Fruit fly (Drosophila melanogaster) whole organism, prepupa: ENCODE data around the gene DPCoAC.

Experiments
- Blimp-1 ChIP-seq: fragments of 200-800 bp; sonication (Bioruptor generic); optimal IDR thresholded peaks from 3 replicates; lab custom pipeline; 2017; ENCODE audit warnings: missing biosample characterization, missing genetic modification characterization, mild to moderate bottlenecking, moderate library complexity, missing genetic modification reagents
- CG10631 ChIP-seq: fragments of 200-800 bp; sonication (Bioruptor generic); optimal IDR thresholded peaks from 2 replicates; lab custom pipeline; 2016; ENCODE audit warnings: missing biosample characterization, missing genetic modification characterization
- CG11294 ChIP-seq: fragments of 200-800 bp; sonication (Bioruptor generic); IDR thresholded peaks from 2 replicates; pipeline ENCODE4 v1.3.6; 2022; ENCODE audit warnings: missing biosample characterization, missing genetic modification characterization
- CG11762 ChIP-seq: fragments of 200-800 bp; sonication (Bioruptor generic); optimal IDR thresholded peaks from 3 replicates; lab custom pipeline; 2016; ENCODE audit warnings: missing biosample characterization, missing genetic modification characterization; ENCODE audit not compliant: insufficient read depth
- CG11902 ChIP-seq: fragments of 200-800 bp; sonication (Bioruptor generic); optimal IDR thresholded peaks from 3 replicates; lab custom pipeline; 2016; ENCODE audit warnings: missing biosample characterization, missing genetic modification characterization
- CG1621 ChIP-seq: fragments of 200-800 bp; sonication (Bioruptor generic); optimal IDR thresholded peaks from 3 replicates; lab custom pipeline; 2018; ENCODE audit warnings: missing biosample characterization, mild to moderate bottlenecking, missing genetic modification characterization
- CG16779 ChIP-seq: fragments of 200-800 bp; sonication (Bioruptor generic); optimal IDR thresholded peaks from 3 replicates; lab custom pipeline; 2017; ENCODE audit warnings: missing biosample characterization, mild to moderate bottlenecking, missing genetic modification characterization
- CG3032 ChIP-seq: fragments of 200-800 bp; optimal IDR thresholded peaks from 2 replicates; lab custom pipeline; 2019; ENCODE audit warnings: missing biosample characterization, mild to moderate bottlenecking, missing genetic modification characterization, moderate library complexity
- CG31627 ChIP-seq: fragments of 200-800 bp; sonication (Bioruptor generic); optimal IDR thresholded peaks from 3 replicates; lab custom pipeline; 2016; ENCODE audit warnings: missing biosample characterization, missing genetic modification characterization
- CG32006 ChIP-seq: fragments of 200-800 bp; sonication (Bioruptor generic); optimal IDR thresholded peaks from 3 replicates; lab custom pipeline; 2017; ENCODE audit warnings: missing biosample characterization, mild to moderate bottlenecking, missing genetic modification characterization
- CG34406 ChIP-seq: fragments of 200-800 bp; sonication (Bioruptor generic); optimal IDR thresholded peaks from 3 replicates; lab custom pipeline; 2016; ENCODE audit warnings: missing biosample characterization, missing genetic modification characterization
- CG3919 ChIP-seq: fragments of 200-800 bp; sonication (Bioruptor generic); optimal IDR thresholded peaks from 3 replicates; lab custom pipeline; 2016; ENCODE audit warnings: missing biosample characterization, missing genetic modification characterization
- CG4318 ChIP-seq: fragments of 200-800 bp; sonication (Bioruptor generic); optimal IDR thresholded peaks from 3 replicates; lab custom pipeline; 2017; ENCODE audit warnings: missing biosample characterization, mild to moderate bottlenecking, missing genetic modification characterization
- CG6163 ChIP-seq: fragments of 200-800 bp; sonication (Bioruptor generic); IDR thresholded peaks from 3 replicates; pipeline ENCODE4 v1.3.6; 2022; ENCODE audit warnings: missing biosample characterization, missing genetic modification characterization
- CG6276 ChIP-seq: fragments of 200-800 bp; sonication (Bioruptor generic); optimal IDR thresholded peaks from 2 replicates; lab custom pipeline; 2017; ENCODE audit warnings: missing biosample characterization, mild to moderate bottlenecking, missing genetic modification characterization
- CG6792 ChIP-seq: fragments of 200-800 bp; sonication (Bioruptor generic); optimal IDR thresholded peaks from 3 replicates; lab custom pipeline; 2016; ENCODE audit warnings: missing biosample characterization, missing genetic modification characterization
- CG6808 ChIP-seq: fragments of 200-800 bp; sonication (Bioruptor generic); optimal IDR thresholded peaks from 3 replicates; lab custom pipeline; 2017; ENCODE audit warnings: missing biosample characterization, missing genetic modification characterization, mild to moderate bottlenecking, moderate library complexity, missing genetic modification reagents
- CG6854 ChIP-seq: fragments of 200-800 bp; sonication (Bioruptor generic); optimal IDR thresholded peaks from 2 replicates; lab custom pipeline; 2017; ENCODE audit warnings: missing biosample characterization, mild to moderate bottlenecking, missing genetic modification characterization
- CG7368 ChIP-seq: fragments of 200-800 bp; sonication (Bioruptor generic); optimal IDR thresholded peaks from 3 replicates; lab custom pipeline; 2016; ENCODE audit warnings: missing biosample characterization, missing genetic modification characterization
- CG8119 ChIP-seq: fragments of 200-800 bp; sonication (Bioruptor generic); IDR thresholded peaks from 3 replicates; pipeline ENCODE4 v1.3.6; 2022; ENCODE audit warnings: missing biosample characterization, missing genetic modification characterization
- CG8632 ChIP-seq: fragments of 200-800 bp; sonication (Bioruptor generic); optimal IDR thresholded peaks from 3 replicates; lab custom pipeline; 2016; ENCODE audit warnings: missing biosample characterization, missing genetic modification characterization
- Eip75B ChIP-seq: fragments of 200-800 bp; sonication (Bioruptor generic); optimal IDR thresholded peaks from 3 replicates; lab custom pipeline; 2016; ENCODE audit warnings: missing biosample characterization, missing genetic modification characterization
- Ets21C ChIP-seq: fragments of 200-800 bp; sonication (Bioruptor generic); optimal IDR thresholded peaks from 3 replicates; lab custom pipeline; 2016; ENCODE audit warnings: missing biosample characterization, missing genetic modification characterization
- Ets96B ChIP-seq: fragments of 200-800 bp; optimal IDR thresholded peaks from 2 replicates; lab custom pipeline; 2019; ENCODE audit warnings: missing biosample characterization, mild to moderate bottlenecking, missing genetic modification characterization, moderate library complexity
- Gug ChIP-seq: fragments of 200-800 bp; sonication (Bioruptor generic); IDR thresholded peaks from 2 replicates; pipeline ENCODE4 v1.3.6; 2022; ENCODE audit warnings: missing biosample characterization, missing genetic modification characterization
- Hr38 ChIP-seq: sonication (Bioruptor generic); optimal IDR thresholded peaks from 2 replicates; lab custom pipeline; 2016; ENCODE audit warnings: missing biosample characterization, missing genetic modification characterization
- Hr39 ChIP-seq: fragments of 200-800 bp; sonication (Bioruptor generic); optimal IDR thresholded peaks from 2 replicates; lab custom pipeline; 2016; ENCODE audit warnings: missing biosample characterization, missing genetic modification characterization
- Hr4 ChIP-seq: fragments of 200-800 bp; sonication (Bioruptor generic); optimal IDR thresholded peaks from 3 replicates; lab custom pipeline; 2016; ENCODE audit warnings: missing biosample characterization, missing genetic modification characterization
- OdsH ChIP-seq: fragments of 200-800 bp; sonication (Bioruptor generic); optimal IDR thresholded peaks from 3 replicates; lab custom pipeline; 2016; ENCODE audit warnings: missing biosample characterization, missing genetic modification characterization
- Smox ChIP-seq: fragments of 200-800 bp; sonication (Bioruptor generic); optimal IDR thresholded peaks from 3 replicates; lab custom pipeline; 2016; ENCODE audit warnings: missing biosample characterization, missing genetic modification characterization
- Sox102F ChIP-seq: fragments of 200-800 bp; sonication (Bioruptor generic); optimal IDR thresholded peaks from 2 replicates; lab custom pipeline; 2016; ENCODE audit warnings: missing biosample characterization, mild to moderate bottlenecking, missing genetic modification characterization
- Sox15 ChIP-seq: fragments of 200-800 bp; sonication (Bioruptor generic); optimal IDR thresholded peaks from 3 replicates; lab custom pipeline; 2016; ENCODE audit warnings: missing biosample characterization, missing genetic modification characterization
- achi ChIP-seq: fragments of 200-800 bp; sonication (Bioruptor generic); optimal IDR thresholded peaks from 3 replicates; lab custom pipeline; 2016; ENCODE audit warnings: missing biosample characterization, missing genetic modification characterization
- acj6 ChIP-seq: fragments of 200-800 bp; sonication (Bioruptor generic); optimal IDR thresholded peaks from 3 replicates; lab custom pipeline; 2016; ENCODE audit warnings: missing biosample characterization, missing genetic modification characterization
- cyc ChIP-seq: fragments of 200-800 bp; sonication (Bioruptor generic); optimal IDR thresholded peaks from 3 replicates; lab custom pipeline; 2016; ENCODE audit warnings: missing biosample characterization, missing genetic modification characterization
- dac ChIP-seq: fragments of 200-800 bp; sonication (Bioruptor generic); optimal IDR thresholded peaks from 2 replicates; lab custom pipeline; 2017; ENCODE audit warnings: missing biosample characterization, mild to moderate bottlenecking, missing genetic modification characterization
- dsx ChIP-seq: fragments of 200-800 bp; optimal IDR thresholded peaks from 3 replicates; lab custom pipeline; 2019; ENCODE audit warnings: missing biosample characterization, mild to moderate bottlenecking, missing genetic modification characterization, moderate library complexity; ENCODE audit not compliant: poor library complexity, severe bottlenecking
- eg ChIP-seq: fragments of 200-800 bp; sonication (Bioruptor generic); IDR thresholded peaks from 3 replicates; pipeline ENCODE4 v1.3.6; 2022; ENCODE audit warnings: missing biosample characterization, missing genetic modification characterization
- esn ChIP-seq: fragments of 200-800 bp; sonication (Bioruptor generic); optimal IDR thresholded peaks from 2 replicates; lab custom pipeline; 2016; ENCODE audit warnings: missing biosample characterization, mild to moderate bottlenecking, missing genetic modification characterization, moderate library complexity
- fd59A ChIP-seq: fragments of 200-800 bp; sonication (Bioruptor generic); optimal IDR thresholded peaks from 2 replicates; lab custom pipeline; 2017; ENCODE audit warnings: missing biosample characterization, mild to moderate bottlenecking, missing genetic modification characterization, missing genetic modification reagents
- lz ChIP-seq: fragments of 200-800 bp; sonication (Bioruptor generic); optimal IDR thresholded peaks from 3 replicates; lab custom pipeline; 2016; ENCODE audit warnings: missing biosample characterization, missing genetic modification characterization
- net ChIP-seq: fragments of 200-800 bp; sonication (Bioruptor generic); optimal IDR thresholded peaks from 3 replicates; lab custom pipeline; 2016; ENCODE audit warnings: missing biosample characterization, missing genetic modification characterization
- salr ChIP-seq, 2 experiments: fragments of 200-800 bp; sonication (Bioruptor generic); optimal IDR thresholded peaks; 3 replicates each; lab custom pipeline; 2016 to 2018; ENCODE audit warnings: missing biosample characterization in 2 of 2, missing genetic modification characterization in 2 of 2, mild to moderate bottlenecking in 1 of 2
- spab ChIP-seq: fragments of 200-800 bp; sonication (Bioruptor generic); optimal IDR thresholded peaks from 2 replicates; lab custom pipeline; 2017; ENCODE audit warnings: missing biosample characterization, mild to moderate bottlenecking, missing genetic modification characterization, missing genetic modification reagents
- ss ChIP-seq, 2 experiments: fragments of 200-800 bp; sonication (Bioruptor generic); optimal IDR thresholded peaks; 2 replicates in 1 of 2; 3 replicates in 1 of 2; lab custom pipeline; 2017 to 2018; ENCODE audit warnings: mild to moderate bottlenecking in 2 of 2, missing biosample characterization in 2 of 2, missing genetic modification characterization in 2 of 2, moderate library complexity in 1 of 2
- svp ChIP-seq: fragments of 200-800 bp; sonication (Bioruptor generic); peaks from one replicate; lab custom pipeline; 2016; ENCODE audit warnings: missing biosample characterization, missing genetic modification characterization
- topi ChIP-seq: fragments of 200-800 bp; sonication (Bioruptor generic); optimal IDR thresholded peaks from 3 replicates; lab custom pipeline; 2016; ENCODE audit warnings: missing biosample characterization, missing genetic modification characterization
- vri ChIP-seq: fragments of 200-800 bp; sonication (Bioruptor generic); optimal IDR thresholded peaks from 3 replicates; lab custom pipeline; 2016; ENCODE audit warnings: missing biosample characterization, mild to moderate bottlenecking, missing genetic modification characterization

The DPCoAC gene

DNA sequence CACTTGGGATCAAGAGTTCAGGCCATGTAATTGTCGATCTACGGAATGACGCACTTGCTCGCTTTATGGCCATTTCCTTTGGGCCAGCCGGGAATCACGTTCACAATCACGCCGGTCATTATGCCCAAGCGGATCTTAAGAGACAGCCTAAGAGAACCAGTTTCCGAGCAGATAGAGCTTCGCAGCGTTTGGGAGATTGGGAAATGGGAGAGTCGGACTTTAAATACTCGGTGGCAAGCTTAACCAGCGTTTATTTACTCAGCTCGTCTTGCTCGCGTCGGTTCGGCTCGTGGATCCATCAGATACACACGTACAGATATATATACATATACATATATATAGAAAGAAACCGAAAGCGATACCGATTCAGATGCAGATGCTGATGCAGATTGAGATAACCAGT, 8.1 kb upstream of the DPCoAC start (continued):
- TF ChIP-seq vri (peak; percentile 49), Gug (no peak), Eip75B (GFP tag; lab: Kevin White, UChicago) (peak; percentile 39), CG11902 (GFP tag; lab: Kevin White, UChicago) (no peak), topi (GFP tag; lab: Kevin White, UChicago) (no peak), Ets21C (GFP tag; lab: Kevin White, UChicago) (no peak), CG6854 (GFP tag; lab: Kevin White, UChicago) (peak; percentile 81), Smox (no peak), fd59A (GFP tag; lab: Kevin White, UChicago) (no peak), CG8119 (GFP tag; lab: Robert Waterston, UW) (peak; percentile 44; the same call in 1 of the 3 replicates), CG6808 (GFP tag; lab: Kevin White, UChicago) (no peak), CG6163 (GFP tag; lab: Robert Waterston, UW) (peak; percentile 47; the same call in 1 of the 3 replicates), achi (GFP tag; lab: Kevin White, UChicago) (no peak), CG6792 (GFP tag; lab: Kevin White, UChicago) (no peak), net (no peak), CG11294 (no peak)

DNA sequence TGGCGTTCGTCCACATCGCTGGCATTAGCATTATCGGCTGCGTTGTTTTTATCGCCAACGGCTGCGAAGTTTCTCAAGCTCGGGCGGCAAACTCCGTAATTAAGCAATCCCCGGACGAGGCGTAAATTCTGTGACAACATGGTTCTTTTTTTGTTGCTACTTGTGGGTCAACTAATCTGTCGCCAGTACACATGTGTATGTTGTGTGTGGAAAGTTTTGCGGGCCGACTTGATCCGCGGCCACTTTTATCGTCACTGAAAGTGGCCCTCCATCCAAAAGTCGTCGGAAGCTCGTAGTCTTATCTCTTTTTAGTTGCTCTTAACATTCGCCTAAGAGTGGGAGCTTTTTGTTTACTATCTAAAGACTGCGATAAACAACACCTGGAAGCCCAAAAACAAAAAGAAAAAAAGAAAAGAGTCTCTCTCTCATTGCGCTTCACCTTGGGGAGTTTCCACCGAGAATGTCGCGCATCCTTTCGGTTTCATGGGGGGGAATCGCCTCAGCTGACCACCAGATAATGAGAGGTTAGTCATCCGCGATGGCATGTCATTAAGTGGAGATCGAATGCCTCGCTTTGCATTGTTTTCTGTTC, 6.5 kb upstream of the DPCoAC start, which contains the start of gene CG10877:
Gene CG10877, minus strand, starts transcription at position 238 of the 592 bp plus-strand sequence.
- TF ChIP-seq dac (GFP tag; lab: Kevin White, UChicago) (no peak), salr (GFP tag; optimal IDR thresholded peaks at IDR 0.05; lab: Kevin White, UChicago) (no peak), vri (peak; percentile 64), CG6276 (GFP tag; lab: Kevin White, UChicago) (peak; percentile 1), cyc (no peak), spab (GFP tag; lab: Kevin White, UChicago) (no peak), net (peak; percentile 30), CG6163 (GFP tag; lab: Robert Waterston, UW) (no peak; the same call in 2 of the 3 replicates), CG11762 (GFP tag; lab: Kevin White, UChicago) (no peak), CG11294 (no peak), CG3032 (tag; lab: Kevin White, UChicago) (no peak), topi (GFP tag; lab: Kevin White, UChicago) (no peak), Sox102F (GFP tag; lab: Kevin White, UChicago) (no peak), CG6854 (GFP tag; lab: Kevin White, UChicago) (no peak), Eip75B (GFP tag; lab: Kevin White, UChicago) (no peak), dsx (GFP tag; lab: Kevin White, UChicago) (peak; percentile 33), CG6808 (GFP tag; lab: Kevin White, UChicago) (peak; percentile 42), Ets96B (tag; lab: Kevin White, UChicago) (no peak), CG10631 (GFP tag; lab: Kevin White, UChicago) (no peak), CG34406 (GFP tag; lab: Kevin White, UChicago) (no peak), OdsH (GFP tag; lab: Kevin White, UChicago) (no peak), Blimp-1 (GFP tag; lab: Kevin White, UChicago) (peak; percentile 87), Hr38 (GFP tag; lab: Kevin White, UChicago) (no peak), achi (GFP tag; lab: Kevin White, UChicago) (no peak), CG8632 (GFP tag; lab: Kevin White, UChicago) (no peak), CG31627 (GFP tag; lab: Kevin White, UChicago) (no peak), Hr39 (no peak), CG32006 (GFP tag; lab: Kevin White, UChicago) (no peak), CG1621 (tag; lab: Kevin White, UChicago) (no peak), Ets21C (GFP tag; lab: Kevin White, UChicago) (no peak), lz (no peak), svp (GFP tag; lab: Kevin White, UChicago) (no peak), CG7368 (GFP tag; lab: Kevin White, UChicago) (no peak), esn (GFP tag; lab: Kevin White, UChicago) (no peak), Hr4 (GFP tag; lab: Kevin White, UChicago) (no peak), ss (GFP tag; optimal IDR thresholded peaks at IDR 0.05; lab: Kevin White, UChicago) (peak; percentile 57 to 59), CG4318 (GFP tag; lab: Kevin White, UChicago) (no peak), Sox15 (GFP tag; lab: Kevin White, UChicago) (no peak), eg (no peak), fd59A (GFP tag; lab: Kevin White, UChicago) (no peak), CG8119 (GFP tag; lab: Robert Waterston, UW) (no peak), CG16779 (tag; lab: Kevin White, UChicago) (no peak), acj6 (GFP tag; lab: Kevin White, UChicago) (no peak), CG3919 (GFP tag; lab: Kevin White, UChicago) (no peak)
